Fruit fly (Drosophila melanogaster) Kc167 (cell line): ENCODE data around the gene ARY.
"Not testable (repeated sequence)": the region's sequence is repeated elsewhere in the genome, so short reads cannot be mapped to it uniquely, and the experiment has no call there.

Experiments used
- Myc ChIP-seq: fragments of >200 bp; optimal IDR thresholded peaks from 2 replicates; lab custom pipeline; 2017; ENCODE audit warnings: missing external identifiers
- Sin3A ChIP-seq: fragments of >200 bp; optimal IDR thresholded peaks from 2 replicates; lab custom pipeline; 2018; ENCODE audit warnings: missing external identifiers
- h ChIP-seq: fragments of >200 bp; optimal IDR thresholded peaks from 3 replicates; lab custom pipeline; 2018; ENCODE audit warnings: missing external identifiers

Gene ARY

DNA sequence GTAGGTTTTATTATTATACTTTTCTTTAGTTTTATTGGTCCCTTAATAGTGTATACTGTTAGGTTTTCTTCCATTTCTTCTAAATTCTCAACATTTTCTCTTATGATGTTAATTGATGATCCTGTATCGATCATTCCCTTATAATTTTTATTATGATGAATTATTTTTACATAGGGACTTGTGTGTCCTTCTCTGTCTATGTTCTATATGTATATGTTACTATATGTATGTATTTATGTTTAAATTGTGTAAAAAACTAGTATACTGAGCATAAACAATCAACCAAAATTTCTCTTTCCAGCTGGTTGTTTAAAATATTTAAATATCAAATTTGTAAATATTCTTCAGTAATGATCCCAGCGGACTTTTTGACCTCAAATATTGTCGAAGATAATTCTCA, at the start of gene ARY:
ARY (plus strand) TSS at position 301 of the 400 bp plus-strand sequence.
- not testable (repeated sequence) for TF ChIP-seq Myc, Sin3A, h (lab: Kevin White, UChicago)
